Worm (Caenorhabditis elegans): Measurements from ENCODE around the gene gar-2.

DNA sequence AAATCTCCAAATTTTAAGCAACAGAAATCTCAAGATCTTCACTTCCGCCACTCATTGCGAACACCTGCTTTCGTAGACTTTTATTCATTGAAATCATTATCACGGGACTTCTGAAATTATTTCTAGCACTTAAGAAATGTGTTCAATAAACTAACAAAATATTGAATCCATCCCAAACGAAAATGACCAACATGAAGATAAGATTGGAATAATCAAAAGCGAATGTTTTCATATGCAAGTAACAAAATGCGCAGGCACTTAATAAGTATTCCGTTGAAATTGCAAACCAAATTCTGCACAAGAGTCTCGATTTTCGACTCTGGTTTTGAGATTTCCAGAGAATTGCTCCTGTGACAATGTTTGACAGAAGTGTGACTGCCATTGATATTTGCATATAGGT, 44.7 kb upstream of the gar-2 start, which contains the start of gene srg-5:
- TF ChIP-seq flt-1 (GFP tag; IDR thresholded peaks at IDR 0.05) (no peak), hnd-1 (tag; optimal IDR thresholded peaks at IDR 0.05) (no peak), ama-1 (optimal IDR thresholded peaks at IDR 0.05) (no peak), hmg-4 (GFP tag; optimal IDR thresholded peaks at IDR 0.05) (no peak), tbx-11 (GFP tag; IDR thresholded peaks at IDR 0.05) (no peak), ets-7 (tag; optimal IDR thresholded peaks at IDR 0.05) (no peak), tbx-37 (GFP tag; conservative IDR thresholded peaks at IDR 0.05) (no peak), ceh-36 (tag; optimal IDR thresholded peaks at IDR 0.05) (no peak), aly-1 (tag; optimal IDR thresholded peaks at IDR 0.05) (no peak), ceh-13 (GFP tag; optimal IDR thresholded peaks at IDR 0.05) (no peak), F13C5.2 (tag; optimal IDR thresholded peaks at IDR 0.05) (no peak), scrt-1 (GFP tag; IDR thresholded peaks at IDR 0.05) (no peak)

Measured in whole organism, early embryonic.